Fruit fly (Drosophila melanogaster) whole organism, pupa: ENCODE data around the gene CG5214.

Experiments
- CG10348 ChIP-seq: fragments of 200-800 bp; sonication (Bioruptor generic); IDR thresholded peaks from 2 replicates; pipeline ENCODE4 v1.3.6; 2022; ENCODE audit warnings: missing biosample characterization, missing genetic modification characterization
- CG12605 ChIP-seq: fragments of 200-800 bp; sonication (Bioruptor generic); IDR thresholded peaks from 2 replicates; pipeline ENCODE4 v1.3.6; 2022; ENCODE audit warnings: missing biosample characterization, missing genetic modification characterization
- CG13204 ChIP-seq: fragments of 200-800 bp; sonication (Bioruptor generic); optimal IDR thresholded peaks from 2 replicates; lab custom pipeline; 2018; ENCODE audit warnings: missing biosample characterization, mild to moderate bottlenecking, missing genetic modification characterization, moderate library complexity
- CG14655 ChIP-seq: fragments of 200-800 bp; sonication (Bioruptor generic); optimal IDR thresholded peaks from 3 replicates; lab custom pipeline; 2017; ENCODE audit warnings: mild to moderate bottlenecking, missing biosample characterization, missing genetic modification reagents, missing genetic modification characterization
- CG32121 ChIP-seq: fragments of 200-800 bp; sonication (Bioruptor generic); IDR thresholded peaks from 2 replicates; pipeline ENCODE4 v1.3.6; 2022; ENCODE audit warnings: missing biosample characterization, missing genetic modification characterization
- CG8159 ChIP-seq: fragments of 200-800 bp; sonication (Bioruptor generic); optimal IDR thresholded peaks from 3 replicates; lab custom pipeline; 2018; ENCODE audit warnings: missing biosample characterization, mild to moderate bottlenecking, missing genetic modification characterization, moderate library complexity
- Ets98B ChIP-seq: fragments of 200-800 bp; sonication (Bioruptor generic); IDR thresholded peaks from 2 replicates; pipeline ENCODE4 v1.3.6; 2022; ENCODE audit warnings: missing biosample characterization, missing genetic modification characterization
- Pif1B ChIP-seq: fragments of 200-800 bp; sonication (Bioruptor generic); optimal IDR thresholded peaks from 3 replicates; lab custom pipeline; 2016; ENCODE audit warnings: missing biosample characterization, missing genetic modification characterization
- Snoo ChIP-seq: fragments of 200-800 bp; sonication (Bioruptor generic); optimal IDR thresholded peaks from 3 replicates; lab custom pipeline; 2017; ENCODE audit warnings: missing biosample characterization, mild to moderate bottlenecking, missing genetic modification characterization, inconsistent platforms
- fd96Ca ChIP-seq: fragments of 200-800 bp; sonication (Bioruptor generic); IDR thresholded peaks from 3 replicates; pipeline ENCODE4 v1.3.6; 2022; ENCODE audit warnings: missing biosample characterization, missing genetic modification characterization
- rn ChIP-seq: fragments of 200-800 bp; sonication (Bioruptor generic); IDR thresholded peaks from 2 replicates; pipeline ENCODE4 v1.3.6; 2022; ENCODE audit warnings: missing biosample characterization, missing genetic modification characterization

- TF ChIP-seq CG32121 (no peak), CG12605 (GFP tag; lab: Robert Waterston, UW) (no peak), CG14655 (GFP tag; lab: Kevin White, UChicago) (no peak), rn (GFP tag; lab: Robert Waterston, UW) (no peak), fd96Ca (GFP tag; lab: Robert Waterston, UW) (no peak), Ets98B (GFP tag; lab: Robert Waterston, UW) (no peak), CG10348 (GFP tag; lab: Robert Waterston, UW) (no peak), Pif1B (no peak), CG13204 (GFP tag; lab: Kevin White, UChicago) (no peak), CG8159 (tag; lab: Kevin White, UChicago) (no peak), Snoo (tag; lab: Kevin White, UChicago) (no peak)
These were observed 2.8 kb downstream of the CG5214 start for dm6 chr3R:11246865-11247264.
